Worm (Caenorhabditis elegans): Measurements from ENCODE around the gene npr-15.
A peak's percentile ranks its signal among the peaks of the same experiment; 100 is the strongest.

Gene npr-15

ce11 chrIII:3742090-3742489, 47.6 kb upstream of the npr-15 start (continued):
- TF ChIP-seq chd-7 (tag; optimal IDR thresholded peaks at IDR 0.05) (no peak), dpl-1 (GFP tag; optimal IDR thresholded peaks at IDR 0.05) (no peak)

- TF ChIP-seq efl-1 (GFP tag; optimal IDR thresholded peaks at IDR 0.05) (no peak), snpc-1.1 (tag; optimal IDR thresholded peaks at IDR 0.05; ENCODE audit: insufficient read depth) (no peak), Y53G8AR.9 (GFP tag; conservative IDR thresholded peaks at IDR 0.05) (no peak), F55B11.4 (tag; optimal IDR thresholded peaks at IDR 0.05; ENCODE audit: borderline replicate concordance, insufficient read depth) (no peak), F57C9.4 (tag; optimal IDR thresholded peaks at IDR 0.05) (no peak), lsl-1 (GFP tag; optimal IDR thresholded peaks at IDR 0.05) (no peak), mel-28 (tag; optimal IDR thresholded peaks at IDR 0.05; ENCODE audit: borderline replicate concordance) (no peak), ZK185.1 (tag; optimal IDR thresholded peaks at IDR 0.05; ENCODE audit: poor library complexity, severe bottlenecking) (no peak), ceh-79 (tag; optimal IDR thresholded peaks at IDR 0.05) (no peak), unc-130 (GFP tag; optimal IDR thresholded peaks at IDR 0.05) (no peak)
Observed at ce11 chrIII:3738331-3738730, 43.9 kb upstream of the npr-15 start.

ce11 chrIII:3737742-3738141, 43.3 kb upstream of the npr-15 start:
- TF ChIP-seq Y67H2A.10 (GFP tag; conservative IDR thresholded peaks at IDR 0.05) (no peak), fkh-3 (tag; optimal IDR thresholded peaks at IDR 0.05) (no peak), lag-1 (GFP tag; IDR thresholded peaks at IDR 0.05) (no peak), madf-6 (GFP tag; IDR thresholded peaks at IDR 0.05) (no peak), zfh-2 (GFP tag; conservative IDR thresholded peaks at IDR 0.05) (peak; percentile 82)

ce11 chrIII:3736302-3736701, 41.8 kb upstream of the npr-15 start, which contains the start of gene F34D10.4:
Gene F34D10.4 (plus strand): TSS chrIII:3736602.
- no peak for TF ChIP-seq athp-1 (tag; optimal IDR thresholded peaks at IDR 0.05)
- no peak for TF ChIP-seq let-607 (tag; optimal IDR thresholded peaks at IDR 0.05)
- TF ChIP-seq gei-17 (GFP tag; optimal IDR thresholded peaks at IDR 0.05), result no peak

ce11 chrIII:3735509-3736255, 41.2 kb upstream of the npr-15 start:
- TF ChIP-seq F33H1.4 (GFP tag; IDR thresholded peaks at IDR 0.05) (peak; percentile 70), somi-1 (GFP tag; optimal IDR thresholded peaks at IDR 0.05) (peak; percentile 12), T07F8.4 (tag; optimal IDR thresholded peaks at IDR 0.05) (no peak), D2030.7 (GFP tag; IDR thresholded peaks at IDR 0.05) (0 out of 2 replicates have a peak, but pooled peaks have one; percentile 20), let-526 (GFP tag; IDR thresholded peaks at IDR 0.05) (no peak), pha-4 (tag; optimal IDR thresholded peaks at IDR 0.05) (no peak), ama-1 (optimal IDR thresholded peaks at IDR 0.05) (peak; percentile 32), ama-1 (GFP tag; optimal IDR thresholded peaks at IDR 0.05) (no peak), snpc-3.4 (tag; optimal IDR thresholded peaks at IDR 0.05) (peak; percentile 10), die-1 (tag; optimal IDR thresholded peaks at IDR 0.05) (no peak), ceh-27 (GFP tag; optimal IDR thresholded peaks at IDR 0.05) (no peak), zfh-2 (GFP tag; conservative IDR thresholded peaks at IDR 0.05) (peak; percentile 46; the same call in 1 of the 2 replicates)

Measured in whole organism, young adult.